Worm (Caenorhabditis elegans) whole organism, L2 larva: ENCODE results near the gene snb-2.

Source experiments
- aly-2 ChIP-seq: fragments of 150-350 bp; optimal IDR thresholded peaks from 2 replicates; lab custom pipeline; 2014; ENCODE audit warnings: missing biosample characterization, missing genetic modification characterization
- elt-3 ChIP-seq: sonication (generic microtip); optimal IDR thresholded peaks from 2 replicates; lab custom pipeline; 2017; ENCODE audit warnings: missing biosample characterization, missing genetic modification characterization
- lin-39 ChIP-seq: fragments of 150-350 bp; optimal IDR thresholded peaks from 2 replicates; lab custom pipeline; 2014; ENCODE audit warnings: missing biosample characterization, missing genetic modification reagents, missing genetic modification characterization
- sma-9 ChIP-seq, 2 experiments: fragments of 150-350 bp in 1 of 2; sonication (generic microtip) in 1 of 2; optimal IDR thresholded peaks; 2 replicates each; lab custom pipeline; 2014 to 2016; ENCODE audit warnings: missing genetic modification characterization in 2 of 2, mild to moderate bottlenecking in 1 of 2, missing biosample characterization in 1 of 2, missing compliant biosample characterization in 1 of 2, missing genetic modification reagents in 1 of 2, moderate library complexity in 1 of 2

DNA sequence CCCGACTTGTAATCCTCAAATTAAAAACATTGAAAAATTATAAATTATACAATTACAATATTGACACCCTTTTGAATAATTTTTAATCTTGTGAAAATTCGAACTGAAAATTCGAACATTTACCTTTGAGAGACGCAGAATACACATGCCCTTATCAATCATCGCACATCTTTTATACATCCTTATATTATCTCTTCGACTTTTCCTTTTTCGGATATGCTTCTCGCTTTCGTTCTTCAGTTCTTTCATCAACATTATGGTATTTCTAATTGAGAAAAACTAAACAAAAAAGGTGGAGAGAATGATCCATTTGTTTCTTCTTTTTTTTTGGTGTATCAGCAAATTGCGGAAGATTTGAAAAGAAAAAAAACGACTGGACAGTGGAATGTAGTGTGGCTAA is 3.7 kb upstream of the snb-2 start:
- TF ChIP-seq sma-9 (GFP tag; optimal IDR thresholded peaks at IDR 0.05; lab: Kevin White, UChicago): no peak
- TF ChIP-seq sma-9 (tag; optimal IDR thresholded peaks at IDR 0.05; lab: Kevin White, UChicago): no peak
- TF ChIP-seq elt-3 (tag; lab: Kevin White, UChicago): no peak
- no peak for TF ChIP-seq aly-2 (tag; lab: Kevin White, UChicago)
- TF ChIP-seq lin-39 (tag; lab: Kevin White, UChicago): no peak
